Worm (Caenorhabditis elegans) whole organism, mixed stage, embryonic: ENCODE data around the gene ech-3.

Experiments
- M03D4.4 ChIP-seq: sonication (generic microtip); optimal IDR thresholded peaks from 2 replicates; lab custom pipeline; 2017; ENCODE audit warnings: mild to moderate bottlenecking, missing genetic modification characterization, missing compliant biosample characterization
- elt-1 ChIP-seq: sonication (generic microtip); optimal IDR thresholded peaks from 2 replicates; lab custom pipeline; 2017; ENCODE audit warnings: missing genetic modification characterization, mild to moderate bottlenecking, missing compliant biosample characterization, antibody characterized with exemption, moderate library complexity, borderline replicate concordance; ENCODE audit not compliant: insufficient read depth
- elt-3 ChIP-seq: fragments of 150-350 bp; optimal IDR thresholded peaks from 2 replicates; lab custom pipeline; 2014; ENCODE audit warnings: missing biosample characterization, missing genetic modification characterization
- lsy-2 ChIP-seq: fragments of 150-350 bp; optimal IDR thresholded peaks from 2 replicates; lab custom pipeline; 2014; ENCODE audit warnings: missing biosample characterization, missing genetic modification characterization
- mep-1 ChIP-seq: fragments of 150-350 bp; optimal IDR thresholded peaks from 2 replicates; lab custom pipeline; 2017; ENCODE audit warnings: missing biosample characterization, missing genetic modification reagents, missing genetic modification characterization, inconsistent platforms
- nhr-2 ChIP-seq: fragments of 150-350 bp; optimal IDR thresholded peaks from 2 replicates; lab custom pipeline; 2014; ENCODE audit warnings: missing biosample characterization, missing genetic modification characterization
- nhr-28 ChIP-seq: fragments of 150-350 bp; optimal IDR thresholded peaks from 2 replicates; lab custom pipeline; 2014; ENCODE audit warnings: missing biosample characterization, missing genetic modification characterization
- nhr-76 ChIP-seq: sonication (generic microtip); optimal IDR thresholded peaks from 2 replicates; lab custom pipeline; 2017; ENCODE audit warnings: missing biosample characterization, missing genetic modification characterization
- unc-62 ChIP-seq: fragments of 150-350 bp; optimal IDR thresholded peaks from 2 replicates; lab custom pipeline; 2014; ENCODE audit warnings: missing biosample characterization, missing genetic modification reagents, missing genetic modification characterization
- ztf-11 ChIP-seq: fragments of 150-350 bp; optimal IDR thresholded peaks from 2 replicates; lab custom pipeline; 2014; ENCODE audit warnings: missing biosample characterization, missing genetic modification characterization

DNA sequence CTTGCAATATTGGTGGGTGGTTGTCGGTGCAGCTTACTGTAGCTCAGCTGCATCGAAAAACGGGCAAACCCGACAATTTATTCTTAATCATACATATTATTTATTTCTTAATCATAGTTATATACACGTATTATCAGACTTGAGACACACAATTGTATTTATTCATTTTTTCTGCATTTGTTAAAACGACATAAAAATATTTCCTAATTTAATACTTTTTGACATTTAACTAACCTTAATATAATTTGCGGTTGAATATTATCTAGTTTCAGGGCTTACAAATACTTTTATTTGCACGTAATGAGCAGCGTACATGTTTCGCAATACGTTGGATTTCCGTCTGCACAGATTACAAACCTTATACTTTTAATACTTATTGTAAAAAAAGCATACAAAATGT lies 36.3 kb downstream of the ech-3 start, which contains the start of gene str-138:
- TF ChIP-seq lsy-2 (tag; lab: Kevin White, UChicago) (no peak), unc-62 (GFP tag; lab: Kevin White, UChicago) (no peak), nhr-76 (tag; lab: Kevin White, UChicago) (no peak), mep-1 (no peak), nhr-2 (no peak), M03D4.4 (no peak), elt-3 (tag; lab: Kevin White, UChicago) (no peak), nhr-28 (no peak), elt-1 (no peak), ztf-11 (tag; lab: Kevin White, UChicago) (no peak)
